Worm (Caenorhabditis elegans) whole organism, L1 larva: ENCODE measurements around the gene acs-1.

Experiments used
- ces-1 ChIP-seq: fragments of 150-350 bp; optimal IDR thresholded peaks from 2 replicates; lab custom pipeline; 2014; ENCODE audit warnings: missing biosample characterization, missing genetic modification reagents, missing genetic modification characterization
- lin-13 ChIP-seq: fragments of 150-350 bp; optimal IDR thresholded peaks from 2 replicates; lab custom pipeline; 2014; ENCODE audit warnings: missing biosample characterization, missing genetic modification reagents, missing genetic modification characterization
- nhr-237 ChIP-seq: fragments of 150-350 bp; optimal IDR thresholded peaks from 2 replicates; lab custom pipeline; 2014; ENCODE audit warnings: missing biosample characterization, missing genetic modification characterization
- nhr-71 ChIP-seq: sonication (generic microtip); optimal IDR thresholded peaks from 2 replicates; lab custom pipeline; 2016; ENCODE audit warnings: mild to moderate bottlenecking, missing genetic modification characterization, moderate library complexity, missing compliant biosample characterization
- sup-37 ChIP-seq: fragments of 200-800 bp; sonication (Bioruptor generic); optimal IDR thresholded peaks from 2 replicates; lab custom pipeline; 2018; ENCODE audit warnings: mild to moderate bottlenecking, missing genetic modification characterization, missing compliant biosample characterization
- unc-98 ChIP-seq: fragments of 200-800 bp; sonication (Bioruptor generic); IDR thresholded peaks from 2 replicates; pipeline ENCODE4 v1.3.6; 2022; ENCODE audit warnings: missing genetic modification characterization, missing compliant biosample characterization

ce11 chrV:6492497-6492896, 32.3 kb upstream of the acs-1 start:
- TF ChIP-seq ces-1 (GFP tag; lab: Kevin White, UChicago) (no peak), unc-98 (GFP tag; lab: Robert Waterston, UW) (no peak), nhr-237 (tag; lab: Kevin White, UChicago) (no peak), lin-13 (GFP tag; lab: Kevin White, UChicago) (no peak), nhr-71 (tag; lab: Kevin White, UChicago) (no peak), sup-37 (GFP tag; lab: Kevin White, UChicago) (no peak)
